Fruit fly (Drosophila melanogaster) whole organism, embryonic: ENCODE results near the gene piwi.
A peak's percentile ranks its signal among the peaks of the same experiment; 100 is the strongest.

Experiments used
- Abd-B ChIP-seq: fragments of 200-800 bp; sonication (Bioruptor generic); optimal IDR thresholded peaks from 2 replicates; lab custom pipeline; 2018; ENCODE audit warnings: missing biosample characterization, mild to moderate bottlenecking, missing genetic modification characterization, moderate library complexity
- CG1024 ChIP-seq: fragments of 200-800 bp; sonication (Bioruptor generic); IDR thresholded peaks from 2 replicates; pipeline ENCODE4 v1.3.6; 2022; ENCODE audit warnings: missing biosample characterization, missing genetic modification characterization
- CG10959 ChIP-seq: fragments of 200-800 bp; sonication (Bioruptor generic); IDR thresholded peaks from 2 replicates; pipeline ENCODE4 v1.3.6; 2022; ENCODE audit warnings: missing biosample characterization, missing genetic modification characterization
- CG18764 ChIP-seq: fragments of 200-800 bp; sonication (Bioruptor generic); optimal IDR thresholded peaks from 3 replicates; lab custom pipeline; 2016; ENCODE audit warnings: missing biosample characterization, missing genetic modification characterization
- CG2678 ChIP-seq: fragments of 200-800 bp; sonication (Bioruptor generic); optimal IDR thresholded peaks from 3 replicates; lab custom pipeline; 2019; ENCODE audit warnings: missing biosample characterization, mild to moderate bottlenecking, missing genetic modification characterization, moderate library complexity
- CG31388 ChIP-seq: fragments of 200-800 bp; sonication (Bioruptor generic); optimal IDR thresholded peaks from 2 replicates; lab custom pipeline; 2016; ENCODE audit warnings: missing biosample characterization, missing genetic modification characterization
- CG33213 ChIP-seq: fragments of 200-800 bp; sonication (Bioruptor generic); optimal IDR thresholded peaks from 3 replicates; lab custom pipeline; 2016; ENCODE audit warnings: missing biosample characterization, missing genetic modification characterization
- CG3995 ChIP-seq: fragments of 200-800 bp; sonication (Bioruptor generic); optimal IDR thresholded peaks from 3 replicates; lab custom pipeline; 2016; ENCODE audit warnings: missing biosample characterization, missing genetic modification characterization
- CG4424 ChIP-seq: fragments of 200-800 bp; sonication (Bioruptor generic); optimal IDR thresholded peaks from 3 replicates; lab custom pipeline; 2016; ENCODE audit warnings: missing biosample characterization, missing genetic modification characterization
- CG4617 ChIP-seq: fragments of 200-800 bp; sonication (Bioruptor generic); optimal IDR thresholded peaks from 3 replicates; lab custom pipeline; 2016; ENCODE audit warnings: missing biosample characterization, missing genetic modification characterization, borderline replicate concordance
- CG5180 ChIP-seq: fragments of 200-800 bp; sonication (Bioruptor generic); optimal IDR thresholded peaks from 3 replicates; lab custom pipeline; 2017; ENCODE audit warnings: missing biosample characterization, missing genetic modification characterization, mild to moderate bottlenecking, moderate library complexity, missing genetic modification reagents
- CG6791 ChIP-seq: fragments of 200-800 bp; sonication (Bioruptor generic); IDR thresholded peaks from 3 replicates; pipeline ENCODE4 v1.3.6; 2022; ENCODE audit warnings: missing biosample characterization, missing genetic modification characterization; ENCODE audit not compliant: partially characterized antibody
- CG7271 ChIP-seq: fragments of 200-800 bp; sonication (Bioruptor generic); optimal IDR thresholded peaks from 2 replicates; lab custom pipeline; 2018; ENCODE audit warnings: missing biosample characterization, mild to moderate bottlenecking, missing genetic modification characterization, moderate library complexity
- CG7357 ChIP-seq: fragments of 200-800 bp; sonication (Bioruptor generic); IDR thresholded peaks from 3 replicates; pipeline ENCODE4 v1.3.6; 2022; ENCODE audit warnings: missing biosample characterization, missing genetic modification characterization
- CG7839 ChIP-seq: fragments of 200-800 bp; sonication (Bioruptor generic); optimal IDR thresholded peaks from 3 replicates; lab custom pipeline; 2018; ENCODE audit warnings: missing biosample characterization, mild to moderate bottlenecking, missing genetic modification characterization, moderate library complexity
- CG8281 ChIP-seq: fragments of 200-800 bp; sonication (Bioruptor generic); optimal IDR thresholded peaks from 2 replicates; lab custom pipeline; 2018; ENCODE audit warnings: missing biosample characterization, mild to moderate bottlenecking, missing genetic modification characterization, moderate library complexity
- CG8359 ChIP-seq: fragments of 200-800 bp; sonication (Bioruptor generic); optimal IDR thresholded peaks from 2 replicates; lab custom pipeline; 2017; ENCODE audit warnings: missing biosample characterization, mild to moderate bottlenecking, missing genetic modification characterization, borderline replicate concordance
- CG8944 ChIP-seq: fragments of 200-800 bp; sonication (Bioruptor generic); optimal IDR thresholded peaks from 3 replicates; lab custom pipeline; 2016; ENCODE audit warnings: missing biosample characterization, missing genetic modification characterization
- CG9797 ChIP-seq: fragments of 200-800 bp; sonication (Bioruptor generic); optimal IDR thresholded peaks from 3 replicates; lab custom pipeline; 2018; ENCODE audit warnings: missing biosample characterization, mild to moderate bottlenecking, missing genetic modification characterization
- CG9817 ChIP-seq: fragments of 200-800 bp; sonication (Bioruptor generic); optimal IDR thresholded peaks from 2 replicates; lab custom pipeline; 2018; ENCODE audit warnings: missing biosample characterization, mild to moderate bottlenecking, missing genetic modification characterization, moderate library complexity
- CG9876 ChIP-seq: fragments of 200-800 bp; sonication (Bioruptor generic); optimal IDR thresholded peaks from 2 replicates; lab custom pipeline; 2016; ENCODE audit warnings: missing biosample characterization, missing genetic modification characterization
- Fer2 ChIP-seq: fragments of 200-800 bp; sonication (Bioruptor generic); optimal IDR thresholded peaks from 2 replicates; lab custom pipeline; 2018; ENCODE audit warnings: missing biosample characterization, mild to moderate bottlenecking, missing genetic modification characterization, moderate library complexity
- H15 ChIP-seq: fragments of 200-800 bp; sonication (Bioruptor generic); IDR thresholded peaks from 3 replicates; pipeline ENCODE4 v1.3.6; 2022; ENCODE audit warnings: missing biosample characterization, missing genetic modification characterization
- HLH3B ChIP-seq: fragments of 200-800 bp; sonication (Bioruptor generic); IDR thresholded peaks from 2 replicates; pipeline ENCODE4 v1.3.6; 2022; ENCODE audit warnings: missing biosample characterization, missing genetic modification characterization
- Jarid2 ChIP-seq: fragments of 200-800 bp; sonication (Bioruptor generic); optimal IDR thresholded peaks from 3 replicates; lab custom pipeline; 2017; ENCODE audit warnings: mild to moderate bottlenecking, missing biosample characterization, missing genetic modification reagents, missing genetic modification characterization
- NFAT ChIP-seq: fragments of 200-800 bp; sonication (Bioruptor generic); IDR thresholded peaks from 2 replicates; pipeline ENCODE4 v1.3.6; 2022; ENCODE audit warnings: missing biosample characterization, missing genetic modification characterization
- Side ChIP-seq: fragments of 200-800 bp; sonication (Bioruptor generic); optimal IDR thresholded peaks from 2 replicates; lab custom pipeline; 2016; ENCODE audit warnings: missing biosample characterization, missing genetic modification characterization
- Sin3A ChIP-seq: fragments of >200 bp; optimal IDR thresholded peaks from 2 replicates; lab custom pipeline; 2018
- Stat92E ChIP-seq, 3 experiments: fragments of >200 bp in 2 of 3; fragments of 200-800 bp in 1 of 3; sonication (Bioruptor generic) in 1 of 3; optimal IDR thresholded peaks; 2 replicates each; lab custom pipeline; 2017 to 2019; ENCODE audit warnings: missing biosample characterization in 3 of 3, missing genetic modification characterization in 3 of 3, mild to moderate bottlenecking in 1 of 3, moderate library complexity in 1 of 3
- YL-1 ChIP-seq: fragments of 200-800 bp; sonication (Bioruptor generic); optimal IDR thresholded peaks from 3 replicates; lab custom pipeline; 2017; ENCODE audit warnings: missing biosample characterization, mild to moderate bottlenecking, missing genetic modification characterization
- ato ChIP-seq: fragments of 200-800 bp; sonication (Bioruptor generic); IDR thresholded peaks from 2 replicates; pipeline ENCODE4 v1.3.6; 2022; ENCODE audit warnings: missing biosample characterization, missing genetic modification characterization; ENCODE audit not compliant: partially characterized antibody
- caup ChIP-seq: fragments of 200-800 bp; sonication (Bioruptor generic); optimal IDR thresholded peaks from 3 replicates; lab custom pipeline; 2017; ENCODE audit warnings: missing biosample characterization, mild to moderate bottlenecking, missing genetic modification characterization, moderate library complexity; ENCODE audit not compliant: severe bottlenecking
- disco-r ChIP-seq: fragments of 200-800 bp; sonication (Bioruptor generic); optimal IDR thresholded peaks from 2 replicates; lab custom pipeline; 2016; ENCODE audit warnings: missing biosample characterization, missing genetic modification characterization
- ems ChIP-seq: fragments of 200-800 bp; sonication (Bioruptor generic); optimal IDR thresholded peaks from 3 replicates; lab custom pipeline; 2016; ENCODE audit warnings: missing biosample characterization, missing genetic modification characterization
- ewg ChIP-seq: fragments of 200-800 bp; sonication (Bioruptor generic); optimal IDR thresholded peaks from 3 replicates; lab custom pipeline; 2017; ENCODE audit warnings: mild to moderate bottlenecking, missing biosample characterization, missing genetic modification reagents, missing genetic modification characterization
- grn ChIP-seq: fragments of 200-800 bp; sonication (Bioruptor generic); optimal IDR thresholded peaks from 3 replicates; lab custom pipeline; 2017; ENCODE audit warnings: missing biosample characterization, missing genetic modification characterization
- gt ChIP-seq: fragments of 200-800 bp; sonication (Bioruptor generic); IDR thresholded peaks from 2 replicates; pipeline ENCODE4 v1.3.6; 2022; ENCODE audit warnings: missing biosample characterization, missing genetic modification characterization
- insv ChIP-seq, 2 experiments: fragments of 200-800 bp; sonication (Bioruptor generic); optimal IDR thresholded peaks; 3 replicates each; lab custom pipeline; 2016 to 2018; ENCODE audit warnings: missing biosample characterization in 2 of 2, missing genetic modification characterization in 2 of 2
- mld ChIP-seq: fragments of 200-800 bp; sonication (Bioruptor generic); IDR thresholded peaks from 3 replicates; pipeline ENCODE4 v1.3.6; 2022; ENCODE audit warnings: missing biosample characterization, missing genetic modification characterization; ENCODE audit not compliant: partially characterized antibody
- nerfin-1 ChIP-seq: fragments of 200-800 bp; sonication (Bioruptor generic); optimal IDR thresholded peaks from 3 replicates; lab custom pipeline; 2019; ENCODE audit warnings: missing biosample characterization, mild to moderate bottlenecking, missing genetic modification characterization, moderate library complexity
- otp ChIP-seq: fragments of 200-800 bp; sonication (Bioruptor generic); IDR thresholded peaks from 3 replicates; pipeline ENCODE4, ENCODE4 v1.3.6; 2022; ENCODE audit warnings: missing biosample characterization, missing genetic modification characterization
- salm ChIP-seq: fragments of 200-800 bp; sonication (Bioruptor generic); optimal IDR thresholded peaks from 2 replicates; lab custom pipeline; 2018; ENCODE audit warnings: missing biosample characterization, mild to moderate bottlenecking, missing genetic modification characterization
- sc ChIP-seq, 3 experiments: fragments of >200 bp in 2 of 3; fragments of 200-800 bp in 1 of 3; sonication (Bioruptor generic) in 1 of 3; optimal IDR thresholded peaks; 2 replicates in 2 of 3; 3 replicates in 1 of 3; lab custom pipeline; 2017; ENCODE audit warnings: mild to moderate bottlenecking in 1 of 3, missing biosample characterization in 1 of 3, missing genetic modification characterization in 1 of 3, missing genetic modification reagents in 1 of 3
- shn ChIP-seq: fragments of 200-800 bp; sonication (Bioruptor generic); optimal IDR thresholded peaks from 3 replicates; lab custom pipeline; 2016; ENCODE audit warnings: missing biosample characterization, missing genetic modification characterization
- sima ChIP-seq: fragments of 200-800 bp; sonication (Bioruptor generic); optimal IDR thresholded peaks from 2 replicates; lab custom pipeline; 2016; ENCODE audit warnings: missing biosample characterization, missing genetic modification characterization
- tgo ChIP-seq: fragments of 200-800 bp; sonication (Bioruptor generic); IDR thresholded peaks from 3 replicates; pipeline ENCODE4 v1.3.6; 2022; ENCODE audit warnings: missing biosample characterization, missing genetic modification characterization
- wek ChIP-seq: fragments of 200-800 bp; sonication (Bioruptor generic); optimal IDR thresholded peaks from 3 replicates; lab custom pipeline; 2018; ENCODE audit warnings: missing biosample characterization, mild to moderate bottlenecking, missing genetic modification characterization, moderate library complexity

The piwi gene

dm6 chr2L:11003925-11004673, 16.9 kb upstream of the piwi start, which contains the start of gene RpL9 (continued):
- TF ChIP-seq CG8359 (peak; percentile 63), CG33213 (GFP tag; lab: Kevin White, UChicago) (peak; percentile 75), gt (GFP tag; lab: Robert Waterston, UW) (no peak), NFAT (GFP tag; lab: Robert Waterston, UW) (no peak; the same call in 1 of the 2 replicates), CG7357 (GFP tag; lab: Robert Waterston, UW) (0 out of 3 replicates have a peak, but pooled peaks have one; percentile 25), grn (GFP tag; lab: Kevin White, UChicago) (no peak), CG2678 (tag; lab: Kevin White, UChicago) (no peak), CG6791 (GFP tag; lab: Robert Waterston, UW) (no peak), Abd-B (GFP tag; lab: Kevin White, UChicago) (no peak), disco-r (peak; percentile 49), CG9817 (no peak), insv (GFP tag; optimal IDR thresholded peaks at IDR 0.05; lab: Kevin White, UChicago) (peak in 1 of 2 experiments; percentile 56), Sin3A (peak; percentile 30), sc (optimal IDR thresholded peaks at IDR 0.05; lab: Kevin White, UChicago) (no peak), sc (GFP tag; optimal IDR thresholded peaks at IDR 0.05; lab: Kevin White, UChicago) (peak; percentile 53), CG7839 (no peak), CG9797 (GFP tag; lab: Kevin White, UChicago) (peak; percentile 57), CG1024 (GFP tag; lab: Robert Waterston, UW) (0 out of 2 replicates have a peak, but pooled peaks have one; percentile 39), salm (tag; lab: Kevin White, UChicago) (peak; percentile 73), H15 (GFP tag; lab: Robert Waterston, UW) (no peak), sima (GFP tag; lab: Kevin White, UChicago) (peak; percentile 9), CG5180 (GFP tag; lab: Kevin White, UChicago) (peak; percentile 67), otp (GFP tag; lab: Robert Waterston, UW) (peak; percentile 92), CG9876 (GFP tag; lab: Kevin White, UChicago) (peak; percentile 33), wek (GFP tag; lab: Kevin White, UChicago) (peak; percentile 85), ems (GFP tag; lab: Kevin White, UChicago) (no peak), ato (GFP tag; lab: Robert Waterston, UW) (no peak), CG8944 (peak; percentile 18), YL-1 (GFP tag; lab: Kevin White, UChicago) (peak; percentile 96), Stat92E (GFP tag; optimal IDR thresholded peaks at IDR 0.05; lab: Kevin White, UChicago) (peak in 1 of 3 experiments; percentile 35), Side (peak; percentile 82), HLH3B (GFP tag; lab: Robert Waterston, UW) (no peak; the same call in 1 of the 2 replicates), tgo (GFP tag; lab: Robert Waterston, UW) (peak; percentile 33; the same call in 1 of the 3 replicates), CG7271 (tag; lab: Kevin White, UChicago) (peak; percentile 95), mld (GFP tag; lab: Robert Waterston, UW) (no peak), CG4424 (GFP tag; lab: Kevin White, UChicago) (peak; percentile 54), Fer2 (tag; lab: Kevin White, UChicago) (peak; percentile 48), CG10959 (GFP tag; lab: Robert Waterston, UW) (no peak; the same call in 1 of the 2 replicates), ewg (GFP tag; lab: Kevin White, UChicago) (no peak), CG3995 (peak; percentile 45), caup (peak; percentile 88), CG31388 (GFP tag; lab: Kevin White, UChicago) (no peak), shn (peak; percentile 25), CG8281 (tag; lab: Kevin White, UChicago) (peak; percentile 50), nerfin-1 (tag; lab: Kevin White, UChicago) (peak; percentile 70), CG4617 (GFP tag; lab: Kevin White, UChicago) (peak; percentile 30), CG18764 (GFP tag; lab: Kevin White, UChicago) (peak; percentile 34), Jarid2 (GFP tag; lab: Kevin White, UChicago) (no peak)
